Worm (Caenorhabditis elegans): ENCODE data around the gene C51E3.10.

DNA sequence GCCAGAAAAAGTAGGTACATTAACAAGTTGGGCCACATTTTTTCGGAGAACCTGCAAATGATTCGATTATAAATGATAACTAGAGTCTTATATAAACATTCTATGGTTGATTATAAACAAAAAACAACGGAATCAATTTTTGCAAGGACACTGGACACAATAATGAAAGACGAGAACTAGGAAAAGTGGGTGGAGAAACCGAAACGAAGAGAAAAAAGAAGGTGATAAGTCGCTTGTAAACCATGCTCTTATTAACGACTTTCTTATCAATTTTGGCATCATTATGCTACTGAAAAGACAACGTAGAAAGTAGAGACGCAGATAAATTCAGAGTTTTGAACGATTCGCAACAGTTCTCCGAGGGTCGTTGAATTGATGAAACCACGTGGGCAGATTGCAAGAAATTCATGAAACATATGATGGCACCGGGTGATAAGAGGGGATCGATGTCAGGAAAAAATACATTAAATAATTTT is 29.2 kb upstream of the C51E3.10 start, which contains the start of gene ZK856.5:
- TF ChIP-seq nhr-12 (tag; optimal IDR thresholded peaks at IDR 0.05) (no peak), unc-62 (GFP tag; optimal IDR thresholded peaks at IDR 0.05) (no peak)
